Fruit fly (Drosophila melanogaster) whole organism, wandering third instar larva: Measurements from ENCODE around the gene CG10035.

Experiments used
- Abd-B ChIP-seq: fragments of >200 bp; optimal IDR thresholded peaks from 2 replicates; lab custom pipeline; 2017; ENCODE audit warnings: missing biosample characterization, missing genetic modification characterization
- CG32264 ChIP-seq: fragments of 200-800 bp; sonication (Bioruptor generic); optimal IDR thresholded peaks from 2 replicates; lab custom pipeline; 2016; ENCODE audit warnings: missing biosample characterization, missing genetic modification characterization
- CG9705 ChIP-seq: fragments of 200-800 bp; sonication (Bioruptor generic); optimal IDR thresholded peaks from 2 replicates; lab custom pipeline; 2018; ENCODE audit warnings: missing biosample characterization, mild to moderate bottlenecking, missing genetic modification characterization
- CrebA ChIP-seq: fragments of 200-800 bp; sonication (Bioruptor generic); optimal IDR thresholded peaks from 2 replicates; lab custom pipeline; 2016; ENCODE audit warnings: missing biosample characterization, mild to moderate bottlenecking, missing genetic modification characterization, borderline replicate concordance
- Dfd ChIP-seq: fragments of >200 bp; optimal IDR thresholded peaks from 2 replicates; lab custom pipeline; 2017; ENCODE audit warnings: missing biosample characterization, missing genetic modification characterization
- Dif ChIP-seq: fragments of 200-275, 200-300 bp; sonication (Bioruptor generic); optimal IDR thresholded peaks from 2 replicates; lab custom pipeline; 2018; ENCODE audit warnings: missing biosample characterization, missing genetic modification characterization; ENCODE audit not compliant: partially characterized antibody
- GATAd ChIP-seq: sonication (Bioruptor generic); optimal IDR thresholded peaks from 2 replicates; lab custom pipeline; 2016; ENCODE audit warnings: missing biosample characterization, missing genetic modification characterization
- HLH106 ChIP-seq: fragments of 200-800 bp; optimal IDR thresholded peaks from 3 replicates; lab custom pipeline; 2019; ENCODE audit warnings: missing biosample characterization, mild to moderate bottlenecking, missing genetic modification characterization, moderate library complexity
- Hnf4 ChIP-seq: fragments of 200-800 bp; sonication (Bioruptor generic); optimal IDR thresholded peaks from 2 replicates; lab custom pipeline; 2016; ENCODE audit warnings: missing biosample characterization, mild to moderate bottlenecking, missing genetic modification characterization
- Hr78 ChIP-seq: fragments of >200 bp; optimal IDR thresholded peaks from 2 replicates; lab custom pipeline; 2017; ENCODE audit warnings: missing biosample characterization, missing genetic modification characterization
- Hr83 ChIP-seq: fragments of 200-300 bp; sonication (Bioruptor generic); optimal IDR thresholded peaks from 2 replicates; lab custom pipeline; 2016; ENCODE audit warnings: missing biosample characterization, mild to moderate bottlenecking, missing genetic modification characterization, moderate library complexity; ENCODE audit not compliant: poor library complexity, severe bottlenecking
- Jra ChIP-seq: sonication (Bioruptor generic); optimal IDR thresholded peaks from 2 replicates; lab custom pipeline; 2016; ENCODE audit warnings: missing biosample characterization, missing genetic modification characterization
- Mio ChIP-seq: sonication (Bioruptor generic); optimal IDR thresholded peaks from 2 replicates; lab custom pipeline; 2016; ENCODE audit warnings: missing biosample characterization, missing genetic modification characterization
- Myc ChIP-seq: fragments of >200 bp; optimal IDR thresholded peaks from 2 replicates; lab custom pipeline; 2017
- N ChIP-seq: fragments of >200 bp; optimal IDR thresholded peaks from 2 replicates; lab custom pipeline; 2018; ENCODE audit warnings: missing biosample characterization, missing external identifiers, missing genetic modification characterization
- OdsH ChIP-seq: fragments of 200-800 bp; sonication (Bioruptor generic); optimal IDR thresholded peaks from 2 replicates; lab custom pipeline; 2016; ENCODE audit warnings: missing biosample characterization, mild to moderate bottlenecking, missing genetic modification characterization
- Rel ChIP-seq, 2 experiments: fragments of 200-800 bp; sonication (Bioruptor generic) in 1 of 2; optimal IDR thresholded peaks; 2 replicates in 1 of 2; 3 replicates in 1 of 2; lab custom pipeline; 2016 to 2019; ENCODE audit warnings: mild to moderate bottlenecking in 2 of 2, missing biosample characterization in 2 of 2, missing genetic modification characterization in 2 of 2, moderate library complexity in 1 of 2
- Sp1 ChIP-seq: fragments of 200-800 bp; sonication (Bioruptor generic); optimal IDR thresholded peaks from 3 replicates; lab custom pipeline; 2019; ENCODE audit warnings: missing biosample characterization, mild to moderate bottlenecking, missing genetic modification characterization, moderate library complexity
- Vsx2 ChIP-seq: fragments of 200-300, 225-300 bp; sonication (Bioruptor generic); optimal IDR thresholded peaks from 2 replicates; lab custom pipeline; 2018; ENCODE audit warnings: missing biosample characterization, missing genetic modification characterization; ENCODE audit not compliant: partially characterized antibody
- br ChIP-seq: fragments of 200-800 bp; sonication (Bioruptor generic); optimal IDR thresholded peaks from 2 replicates; lab custom pipeline; 2016; ENCODE audit warnings: missing biosample characterization, missing genetic modification characterization
- brk ChIP-seq: fragments of 200-800 bp; sonication (Bioruptor generic); optimal IDR thresholded peaks from 2 replicates; lab custom pipeline; 2016; ENCODE audit warnings: missing biosample characterization, mild to moderate bottlenecking, missing genetic modification characterization
- dl ChIP-seq, 2 experiments: fragments of 175-275, 200-275 bp in 1 of 2; fragments of 200-275 bp in 1 of 2; sonication (Bioruptor generic); optimal IDR thresholded peaks; lab custom pipeline; 2018; ENCODE audit warnings: mild to moderate bottlenecking in 2 of 2, missing biosample characterization in 2 of 2, missing genetic modification characterization in 2 of 2, moderate library complexity in 2 of 2; ENCODE audit not compliant: partially characterized antibody in 2 of 2, insufficient read depth in 1 of 2
- dmrt93B ChIP-seq: fragments of 200-800 bp; sonication (Bioruptor generic); optimal IDR thresholded peaks from 2 replicates; lab custom pipeline; 2018; ENCODE audit warnings: missing biosample characterization, mild to moderate bottlenecking, missing genetic modification characterization
- dsf ChIP-seq: sonication (Bioruptor generic); optimal IDR thresholded peaks from 2 replicates; lab custom pipeline; 2016; ENCODE audit warnings: missing biosample characterization, missing genetic modification characterization, borderline replicate concordance
- ey ChIP-seq: fragments of 200-800 bp; sonication (Bioruptor generic); optimal IDR thresholded peaks from 2 replicates; lab custom pipeline; 2016; ENCODE audit warnings: missing biosample characterization, missing genetic modification characterization
- foxo ChIP-seq, 2 experiments: fragments of 200-800 bp; sonication (Bioruptor generic); optimal IDR thresholded peaks; 2 replicates in 1 of 2; 3 replicates in 1 of 2; lab custom pipeline; 2016 to 2017; ENCODE audit warnings: missing biosample characterization in 2 of 2, missing genetic modification characterization in 2 of 2
- fru ChIP-seq: fragments of 200-800 bp; sonication (Bioruptor generic); optimal IDR thresholded peaks from 3 replicates; lab custom pipeline; 2016; ENCODE audit warnings: missing biosample characterization, mild to moderate bottlenecking, missing genetic modification characterization
- h ChIP-seq: fragments of 200-800 bp; sonication (Bioruptor generic); optimal IDR thresholded peaks from 3 replicates; lab custom pipeline; 2016; ENCODE audit warnings: missing biosample characterization, mild to moderate bottlenecking, missing genetic modification characterization
- jim ChIP-seq: fragments of 175-275, 200-325 bp; sonication (Bioruptor generic); optimal IDR thresholded peaks from 2 replicates; lab custom pipeline; 2016; ENCODE audit warnings: missing biosample characterization, mild to moderate bottlenecking, missing genetic modification characterization
- lola ChIP-seq: fragments of >200 bp; optimal IDR thresholded peaks from 2 replicates; lab custom pipeline; 2017; ENCODE audit warnings: missing biosample characterization, missing genetic modification characterization
- pan ChIP-seq: fragments of >200 bp; optimal IDR thresholded peaks from 2 replicates; lab custom pipeline; 2017
- psq ChIP-seq: fragments of 200-800 bp; sonication (Bioruptor generic); optimal IDR thresholded peaks from 3 replicates; lab custom pipeline; 2017; ENCODE audit warnings: missing biosample characterization, mild to moderate bottlenecking, missing genetic modification characterization, moderate library complexity
- rgr ChIP-seq: fragments of 200-800 bp; sonication (Bioruptor generic); optimal IDR thresholded peaks from 3 replicates; lab custom pipeline; 2016; ENCODE audit warnings: missing biosample characterization, mild to moderate bottlenecking, missing genetic modification characterization
- sage ChIP-seq: fragments of 200-800 bp; sonication (Bioruptor generic); optimal IDR thresholded peaks from 2 replicates; lab custom pipeline; 2016; ENCODE audit warnings: missing biosample characterization, mild to moderate bottlenecking, missing genetic modification characterization
- sv ChIP-seq: fragments of 200-800 bp; sonication (Bioruptor generic); optimal IDR thresholded peaks from 3 replicates; lab custom pipeline; 2016; ENCODE audit warnings: missing biosample characterization, missing genetic modification characterization
- tai ChIP-seq: sonication (Bioruptor generic); optimal IDR thresholded peaks from 2 replicates; lab custom pipeline; 2016; ENCODE audit warnings: missing biosample characterization, missing genetic modification characterization
- usp ChIP-seq: fragments of >200 bp; optimal IDR thresholded peaks from 2 replicates; lab custom pipeline; 2017; ENCODE audit warnings: missing biosample characterization, missing genetic modification characterization
- woc ChIP-seq: sonication (Bioruptor generic); optimal IDR thresholded peaks from 2 replicates; lab custom pipeline; 2016; ENCODE audit warnings: missing biosample characterization, mild to moderate bottlenecking, missing genetic modification characterization

The CG10035 gene

DNA sequence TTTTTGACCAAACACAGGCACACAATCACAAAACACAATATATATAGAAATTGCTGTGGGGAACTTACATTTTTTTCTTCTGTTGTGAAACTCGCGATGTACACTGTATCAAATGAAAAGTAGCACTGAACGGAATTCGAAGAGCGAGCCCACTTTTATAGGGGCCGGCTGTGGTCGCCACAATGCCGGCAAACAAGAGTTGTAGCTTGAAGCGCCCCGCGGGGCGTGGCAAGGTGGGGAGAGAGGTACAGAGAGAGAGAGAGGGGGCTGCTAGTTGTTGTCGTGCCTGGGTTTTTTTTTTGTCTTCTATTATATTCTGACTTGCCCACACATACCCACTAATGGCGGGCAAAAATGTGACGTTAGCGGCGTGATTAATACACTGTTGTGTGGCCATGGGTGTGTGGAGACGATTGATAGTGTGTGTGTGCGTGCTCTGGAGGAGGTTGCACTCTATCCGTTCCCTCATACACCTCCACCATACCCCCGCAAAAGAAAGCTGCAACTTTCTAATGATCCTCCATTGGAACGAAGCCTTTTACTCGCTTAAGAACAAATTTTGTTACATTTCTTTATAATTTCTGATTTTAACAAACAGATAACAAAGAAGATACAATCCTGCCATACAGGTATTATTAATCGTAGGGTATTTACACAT is 13.2 kb downstream of the CG10035 start, which contains the start of gene GstD1:
Gene GstD1, minus strand, starts transcription at position 134 of the 658 bp plus-strand sequence.
- TF ChIP-seq tai (no peak), dl (GFP tag; optimal IDR thresholded peaks at IDR 0.05; lab: Kevin White, UChicago; ENCODE audit: insufficient read depth in 1 of 2, partially characterized antibody in 2 of 2) (peak; percentile 3 to 20), Myc (no peak), psq (peak; percentile 51), Vsx2 (GFP tag; lab: Kevin White, UChicago) (peak; percentile 47), Abd-B (GFP tag; lab: Kevin White, UChicago) (no peak), Dfd (GFP tag; lab: Kevin White, UChicago) (no peak), brk (GFP tag; lab: Kevin White, UChicago) (no peak), N (GFP tag; lab: Kevin White, UChicago) (no peak), CG32264 (no peak), dmrt93B (GFP tag; lab: Kevin White, UChicago) (peak; percentile 68), Mio (GFP tag; lab: Kevin White, UChicago) (no peak), HLH106 (tag; lab: Kevin White, UChicago) (peak; percentile 65), Sp1 (GFP tag; lab: Kevin White, UChicago) (peak; percentile 32), Hr78 (GFP tag; lab: Kevin White, UChicago) (no peak), sage (GFP tag; lab: Kevin White, UChicago) (no peak), jim (GFP tag; lab: Kevin White, UChicago) (peak; percentile 83), sv (GFP tag; lab: Kevin White, UChicago) (peak; percentile 34), rgr (GFP tag; lab: Kevin White, UChicago) (peak; percentile 33), Rel (GFP tag; optimal IDR thresholded peaks at IDR 0.05; lab: Kevin White, UChicago) (no peak), Rel (tag; optimal IDR thresholded peaks at IDR 0.05; lab: Kevin White, UChicago) (peak; percentile 85), pan (lab: Kevin White, UChicago) (no peak), h (GFP tag; lab: Kevin White, UChicago) (peak; percentile 78), OdsH (GFP tag; lab: Kevin White, UChicago) (peak; percentile 65), usp (GFP tag; lab: Kevin White, UChicago) (no peak), CrebA (GFP tag; lab: Kevin White, UChicago) (no peak), GATAd (GFP tag; lab: Kevin White, UChicago) (no peak), fru (GFP tag; lab: Kevin White, UChicago) (peak; percentile 81), br (peak; percentile 66), Hr83 (peak; percentile 55), Hnf4 (peak; percentile 37), woc (GFP tag; lab: Kevin White, UChicago) (peak; percentile 82), lola (GFP tag; lab: Kevin White, UChicago) (no peak), CG9705 (GFP tag; lab: Kevin White, UChicago) (no peak), Dif (GFP tag; lab: Kevin White, UChicago) (peak; percentile 81), dsf (GFP tag; lab: Kevin White, UChicago) (no peak), ey (peak; percentile 77), foxo (GFP tag; optimal IDR thresholded peaks at IDR 0.05; lab: Kevin White, UChicago) (peak in 1 of 2 experiments; percentile 71), Jra (peak; percentile 61)

DNA sequence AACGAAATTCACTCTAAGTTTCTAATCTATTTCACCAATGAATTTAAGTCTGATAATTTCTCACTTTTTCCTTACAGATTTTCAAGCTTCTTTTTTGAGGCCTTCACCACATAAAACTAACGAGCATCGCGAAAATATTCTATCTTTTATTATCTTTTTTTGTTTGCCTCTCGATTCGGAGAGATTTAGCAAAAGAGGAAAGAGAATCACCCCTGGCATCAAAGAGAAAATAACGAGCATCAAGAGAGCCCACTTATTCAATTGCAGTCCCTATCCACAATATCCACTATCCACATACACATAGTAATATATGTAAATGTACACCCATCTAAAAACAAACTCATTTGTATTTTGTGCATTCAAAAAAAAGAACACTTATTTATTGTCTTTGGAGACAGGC is 15.0 kb downstream of the CG10035 start, which contains the start of gene GstD9:
Gene GstD9, minus strand, starts transcription at position 101 of the 400 bp plus-strand sequence.
- TF ChIP-seq foxo (GFP tag; optimal IDR thresholded peaks at IDR 0.05; lab: Kevin White, UChicago), result no peak
- TF ChIP-seq OdsH (GFP tag; lab: Kevin White, UChicago), result no peak
- no peak for TF ChIP-seq CG9705 (GFP tag; lab: Kevin White, UChicago)
- no peak for TF ChIP-seq dmrt93B (GFP tag; lab: Kevin White, UChicago)
- no peak for TF ChIP-seq HLH106 (tag; lab: Kevin White, UChicago)
- TF ChIP-seq sv (GFP tag; lab: Kevin White, UChicago), result no peak
